Worm (Caenorhabditis elegans): ENCODE results near the gene parg-1.

DNA sequence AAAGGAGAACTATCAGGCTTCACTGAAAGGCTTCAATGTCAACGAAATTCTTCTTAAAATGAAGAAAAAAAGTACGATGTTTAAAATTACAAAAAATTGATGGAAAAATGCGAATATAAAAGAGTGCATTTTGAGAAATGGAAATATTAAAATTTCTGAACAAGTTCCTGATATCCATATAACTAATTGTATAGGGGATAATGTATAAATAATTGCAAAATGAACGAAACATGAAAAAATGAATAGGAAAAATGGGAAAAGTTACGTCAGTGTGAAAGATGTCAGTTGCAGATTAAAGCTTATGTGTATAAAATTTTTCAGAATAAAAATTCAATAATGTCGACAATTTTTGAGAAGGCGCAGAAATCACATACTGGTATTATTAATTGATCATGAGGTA, 38.0 kb upstream of the parg-1 start:
- TF ChIP-seq dao-5 (tag; optimal IDR thresholded peaks at IDR 0.05) (no peak), him-1 (tag; optimal IDR thresholded peaks at IDR 0.05) (no peak), W03F9.2 (tag; optimal IDR thresholded peaks at IDR 0.05) (no peak)

Measured in whole organism, L4/young adult.